Fruit fly (Drosophila melanogaster): Measurements from ENCODE around the gene Tsc1.

The Tsc1 gene

DNA sequence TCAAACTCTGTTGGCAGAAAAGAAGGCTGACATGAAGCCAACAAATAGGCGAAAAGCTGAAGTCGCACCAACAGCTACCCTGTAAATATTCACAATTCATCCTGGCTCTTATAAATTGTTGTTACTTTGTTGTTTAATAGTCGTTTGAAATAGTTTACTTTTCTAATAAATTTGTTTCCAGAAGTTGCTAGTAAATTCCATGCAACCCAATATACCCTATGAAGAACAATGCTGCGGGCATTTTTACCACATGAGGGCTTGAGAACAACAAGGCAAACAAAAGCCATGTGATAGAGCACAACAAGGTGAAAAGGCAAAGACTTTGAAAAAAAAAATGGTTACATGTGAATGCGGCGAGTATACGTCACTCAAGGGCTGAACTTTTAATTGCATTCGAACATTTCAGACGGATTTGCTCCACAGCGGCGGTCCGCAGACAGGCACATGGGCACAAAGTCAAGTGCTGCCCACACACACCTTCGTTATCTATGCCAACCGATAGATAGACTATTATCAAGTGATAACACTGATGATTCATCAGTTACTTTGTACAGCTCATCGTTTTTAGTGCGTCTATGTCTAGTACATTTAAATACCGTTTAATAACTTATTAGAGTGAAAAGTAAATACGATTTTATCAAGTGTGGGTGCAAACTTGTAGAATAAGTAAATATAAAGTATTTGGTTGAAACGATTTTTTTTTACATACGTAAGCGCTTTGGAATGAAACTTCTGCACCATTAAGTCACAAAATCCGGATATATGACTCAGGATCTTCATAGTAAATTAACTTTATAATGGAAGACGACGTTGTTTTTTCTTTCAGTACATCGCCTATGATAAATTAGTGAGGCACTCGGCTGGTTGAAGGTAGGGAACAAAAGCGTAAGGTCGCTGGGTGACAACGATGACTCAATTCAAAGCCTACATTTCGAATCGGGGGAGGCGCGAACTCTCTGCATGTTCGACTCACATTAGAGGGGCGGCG is 30.8 kb upstream of the Tsc1 start (continued):
- TF ChIP-seq Sox15 (GFP tag; optimal IDR thresholded peaks at IDR 0.05) (peak; percentile 32), CG6276 (GFP tag; optimal IDR thresholded peaks at IDR 0.05) (peak; percentile 43), fd59A (GFP tag; optimal IDR thresholded peaks at IDR 0.05) (peak; percentile 17), svp (GFP tag) (peak; percentile 86), Eip93F (GFP tag; optimal IDR thresholded peaks at IDR 0.05) (no peak), topi (GFP tag; optimal IDR thresholded peaks at IDR 0.05) (peak; percentile 80), OdsH (GFP tag; optimal IDR thresholded peaks at IDR 0.05) (peak; percentile 71), salr (GFP tag; optimal IDR thresholded peaks at IDR 0.05) (peak; percentile 33 to 66), lz (GFP tag; optimal IDR thresholded peaks at IDR 0.05) (peak; percentile 67), CG9139 (GFP tag; optimal IDR thresholded peaks at IDR 0.05) (no peak), CG6163 (GFP tag; IDR thresholded peaks at IDR 0.05) (peak; percentile 89), CG3919 (GFP tag; optimal IDR thresholded peaks at IDR 0.05) (peak; percentile 72), ss (GFP tag; optimal IDR thresholded peaks at IDR 0.05) (peak in 1 of 2 experiments; percentile 21), Smox (GFP tag; optimal IDR thresholded peaks at IDR 0.05) (no peak), eg (GFP tag; IDR thresholded peaks at IDR 0.05) (peak; percentile 72)

- TF ChIP-seq fd85E (GFP tag; optimal IDR thresholded peaks at IDR 0.05) (no peak), CG16779 (tag; optimal IDR thresholded peaks at IDR 0.05) (no peak), acj6 (GFP tag; optimal IDR thresholded peaks at IDR 0.05) (no peak), lz (GFP tag; optimal IDR thresholded peaks at IDR 0.05) (no peak), svp (GFP tag) (no peak), CG11902 (GFP tag; optimal IDR thresholded peaks at IDR 0.05) (no peak), achi (GFP tag; optimal IDR thresholded peaks at IDR 0.05) (no peak), CG7368 (GFP tag; optimal IDR thresholded peaks at IDR 0.05) (no peak), eg (GFP tag; IDR thresholded peaks at IDR 0.05) (0 out of 3 replicates have a peak, but pooled peaks have one; percentile 15), Eip93F (GFP tag; optimal IDR thresholded peaks at IDR 0.05) (no peak), CG8319 (GFP tag; optimal IDR thresholded peaks at IDR 0.05) (no peak), CG6163 (GFP tag; IDR thresholded peaks at IDR 0.05) (no peak), topi (GFP tag; optimal IDR thresholded peaks at IDR 0.05) (no peak), Hr39 (GFP tag; optimal IDR thresholded peaks at IDR 0.05) (no peak), CG1621 (tag; optimal IDR thresholded peaks at IDR 0.05) (no peak), CG6808 (GFP tag; optimal IDR thresholded peaks at IDR 0.05) (no peak), Ets21C (GFP tag; optimal IDR thresholded peaks at IDR 0.05) (no peak), esn (GFP tag; optimal IDR thresholded peaks at IDR 0.05) (no peak), Lpt (GFP tag; optimal IDR thresholded peaks at IDR 0.05) (no peak), Sox14 (GFP tag; optimal IDR thresholded peaks at IDR 0.05) (no peak), OdsH (GFP tag; optimal IDR thresholded peaks at IDR 0.05) (no peak), Hr4 (GFP tag; optimal IDR thresholded peaks at IDR 0.05) (peak; percentile 26), Smox (GFP tag; optimal IDR thresholded peaks at IDR 0.05) (no peak), CG4318 (GFP tag; optimal IDR thresholded peaks at IDR 0.05) (no peak), Sox102F (GFP tag; optimal IDR thresholded peaks at IDR 0.05) (no peak), CG8119 (GFP tag; IDR thresholded peaks at IDR 0.05) (0 out of 3 replicates have a peak, but pooled peaks have one; percentile 17), CG3032 (tag; optimal IDR thresholded peaks at IDR 0.05) (no peak), CG32006 (GFP tag; optimal IDR thresholded peaks at IDR 0.05) (peak; percentile 17), Ets96B (tag; optimal IDR thresholded peaks at IDR 0.05) (no peak), CG6792 (GFP tag; optimal IDR thresholded peaks at IDR 0.05) (no peak), CG9139 (GFP tag; optimal IDR thresholded peaks at IDR 0.05) (no peak), fd59A (GFP tag; optimal IDR thresholded peaks at IDR 0.05) (no peak), fkh (GFP tag; optimal IDR thresholded peaks at IDR 0.05) (no peak), CG10669 (GFP tag; optimal IDR thresholded peaks at IDR 0.05) (no peak), pdm3 (GFP tag; optimal IDR thresholded peaks at IDR 0.05) (peak; percentile 5)
Measured at dm6 chr3R:24100717-24101116, 29.4 kb upstream of the Tsc1 start.

Data from whole organism, prepupa.